Worm (Caenorhabditis elegans) whole organism, late embryonic: ENCODE results near the gene Y17G7B.22.

Source experiments
- T23F11.4 ChIP-seq: fragments of 200-800 bp; sonication (Bioruptor generic); optimal IDR thresholded peaks from 2 replicates; lab custom pipeline; 2018; ENCODE audit warnings: mild to moderate bottlenecking, missing genetic modification characterization, missing compliant biosample characterization
- ceh-30 ChIP-seq: fragments of 150-350 bp; optimal IDR thresholded peaks from 2 replicates; lab custom pipeline; 2014; ENCODE audit warnings: missing biosample characterization, missing genetic modification characterization
- dmd-4 ChIP-seq: sonication (generic microtip); optimal IDR thresholded peaks from 2 replicates; lab custom pipeline; 2016; ENCODE audit warnings: borderline replicate concordance, missing genetic modification characterization, missing compliant biosample characterization
- ref-2 ChIP-seq: sonication (generic microtip); optimal IDR thresholded peaks from 2 replicates; lab custom pipeline; 2016; ENCODE audit warnings: missing genetic modification characterization, missing compliant biosample characterization

DNA sequence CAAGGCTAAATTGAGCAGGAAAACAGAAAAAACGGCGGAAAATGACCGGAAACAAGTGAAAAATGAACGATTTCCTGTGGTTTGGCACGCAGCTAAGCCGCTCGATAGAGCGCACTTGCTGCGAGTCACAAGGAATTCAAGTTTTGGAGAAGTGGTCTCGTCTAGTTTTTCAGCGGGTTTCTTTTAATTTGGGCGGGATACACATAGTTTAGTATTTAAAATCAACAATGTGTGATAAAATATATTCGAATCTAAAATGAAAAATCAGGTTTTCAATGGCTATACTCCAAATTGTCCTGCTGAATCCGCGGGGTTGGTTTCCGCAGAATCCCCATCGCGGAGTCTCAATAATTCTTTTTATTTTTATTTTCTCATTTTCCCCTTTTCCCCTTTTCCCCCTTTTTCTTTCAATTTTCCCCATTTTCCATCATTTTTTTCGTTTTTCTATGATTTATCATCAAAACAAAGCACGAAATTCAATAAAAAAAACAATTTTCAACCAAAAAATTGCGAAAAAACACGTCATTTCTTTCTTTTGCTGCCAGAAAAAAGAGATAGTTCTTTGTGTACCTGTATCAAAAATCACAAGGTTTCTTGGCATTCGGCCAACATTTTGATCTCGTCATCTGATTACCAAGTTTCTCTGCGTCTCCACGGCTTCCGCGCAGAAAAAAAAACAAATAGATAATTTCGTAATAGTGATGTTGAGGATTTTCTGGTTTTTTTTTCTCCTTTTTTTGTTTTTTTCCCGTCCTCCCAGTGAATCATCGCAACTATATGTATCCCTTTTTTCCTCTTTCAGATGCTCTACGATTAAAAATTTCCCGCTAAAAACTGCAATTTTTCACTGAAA, 25.5 kb upstream of the Y17G7B.22 start, which contains the start of gene ippk-1:
- TF ChIP-seq dmd-4: peak; percentile 77
- TF ChIP-seq T23F11.4 (GFP tag; lab: Kevin White, UChicago): peak; percentile 24
- peak; percentile 98 for TF ChIP-seq ref-2
- TF ChIP-seq ceh-30 (tag; lab: Kevin White, UChicago): no peak
